Fruit fly (Drosophila melanogaster): ENCODE measurements around the gene CG31198.

dm6 chr3R:21745887-21746286 lies 8.2 kb upstream of the CG31198 start:
- TF ChIP-seq CG13204 (GFP tag; optimal IDR thresholded peaks at IDR 0.05) (no peak), CG8301 (tag; optimal IDR thresholded peaks at IDR 0.05) (no peak), Snoo (tag; optimal IDR thresholded peaks at IDR 0.05) (no peak), EcR (GFP tag; optimal IDR thresholded peaks at IDR 0.05) (no peak), fd96Ca (GFP tag; IDR thresholded peaks at IDR 0.05) (no peak), CG34367 (tag; optimal IDR thresholded peaks at IDR 0.05) (no peak), rn (GFP tag; IDR thresholded peaks at IDR 0.05) (no peak), CG15710 (tag; optimal IDR thresholded peaks at IDR 0.05) (no peak), CG12605 (GFP tag; IDR thresholded peaks at IDR 0.05) (no peak), CG32121 (GFP tag; IDR thresholded peaks at IDR 0.05) (no peak), Ets98B (GFP tag; IDR thresholded peaks at IDR 0.05) (no peak), gl (tag; optimal IDR thresholded peaks at IDR 0.05) (no peak)
